Fruit fly (Drosophila melanogaster) whole organism, embryonic: ENCODE results near the gene Vha16-2.

Experiments used
- Atf6 ChIP-seq: fragments of 200-800 bp; sonication (Bioruptor generic); IDR thresholded peaks from 2 replicates; pipeline ENCODE4 v1.3.6; 2022; ENCODE audit warnings: missing biosample characterization, missing genetic modification characterization
- Awh ChIP-seq: fragments of 200-800 bp; sonication (Bioruptor generic); IDR thresholded peaks from 2 replicates; pipeline ENCODE4, ENCODE4 v1.3.6; 2022; ENCODE audit warnings: missing biosample characterization, missing genetic modification characterization
- CG10209 ChIP-seq: fragments of 200-800 bp; sonication (Bioruptor generic); optimal IDR thresholded peaks from 3 replicates; lab custom pipeline; 2017; ENCODE audit warnings: missing biosample characterization, mild to moderate bottlenecking, missing genetic modification characterization, missing genetic modification reagents
- CG17359 ChIP-seq: fragments of 200-800 bp; sonication (Bioruptor generic); optimal IDR thresholded peaks from 3 replicates; lab custom pipeline; 2018; ENCODE audit warnings: missing biosample characterization, mild to moderate bottlenecking, missing genetic modification characterization, moderate library complexity
- CG17385 ChIP-seq: fragments of 200-800 bp; sonication (Bioruptor generic); optimal IDR thresholded peaks from 3 replicates; lab custom pipeline; 2018; ENCODE audit warnings: missing biosample characterization, mild to moderate bottlenecking, missing genetic modification characterization
- CG17912 ChIP-seq: fragments of 200-800 bp; sonication (Bioruptor generic); optimal IDR thresholded peaks from 2 replicates; lab custom pipeline; 2018; ENCODE audit warnings: missing biosample characterization, mild to moderate bottlenecking, missing genetic modification characterization
- CG2120 ChIP-seq: fragments of 200-800 bp; sonication (Bioruptor generic); optimal IDR thresholded peaks from 3 replicates; lab custom pipeline; 2016; ENCODE audit warnings: missing biosample characterization, missing genetic modification characterization
- CG32772 ChIP-seq: fragments of 200-800 bp; sonication (Bioruptor generic); IDR thresholded peaks from 2 replicates; pipeline ENCODE4 v1.3.6; 2022; ENCODE audit warnings: missing biosample characterization, missing genetic modification characterization
- CG4707 ChIP-seq: fragments of 200-800 bp; sonication (Bioruptor generic); optimal IDR thresholded peaks from 2 replicates; lab custom pipeline; 2018; ENCODE audit warnings: missing biosample characterization, mild to moderate bottlenecking, missing genetic modification characterization, moderate library complexity
- CG6175 ChIP-seq: fragments of 200-800 bp; sonication (Bioruptor generic); IDR thresholded peaks from 3 replicates; pipeline ENCODE4 v1.3.6; 2022; ENCODE audit warnings: missing biosample characterization, missing genetic modification characterization
- CG6813 ChIP-seq: fragments of 200-800 bp; sonication (Bioruptor generic); optimal IDR thresholded peaks from 2 replicates; lab custom pipeline; 2017; ENCODE audit warnings: missing biosample characterization, missing genetic modification characterization, mild to moderate bottlenecking, moderate library complexity, missing genetic modification reagents
- CG7556 ChIP-seq: fragments of 200-800 bp; sonication (Bioruptor generic); optimal IDR thresholded peaks from 2 replicates; lab custom pipeline; 2017; ENCODE audit warnings: missing biosample characterization, mild to moderate bottlenecking, missing genetic modification characterization
- CG7963 ChIP-seq: fragments of 200-800 bp; sonication (Bioruptor generic); IDR thresholded peaks from 3 replicates; pipeline ENCODE4 v1.3.6; 2022; ENCODE audit warnings: missing biosample characterization, missing genetic modification characterization; ENCODE audit not compliant: partially characterized antibody
- CG9727 ChIP-seq: fragments of 200-800 bp; sonication (Bioruptor generic); optimal IDR thresholded peaks from 3 replicates; lab custom pipeline; 2017; ENCODE audit warnings: missing biosample characterization, mild to moderate bottlenecking, missing genetic modification characterization
- Deaf1 ChIP-seq: fragments of 200-800 bp; optimal IDR thresholded peaks from 3 replicates; lab custom pipeline; 2019; ENCODE audit warnings: missing biosample characterization, mild to moderate bottlenecking, missing genetic modification characterization, moderate library complexity
- Drgx ChIP-seq: fragments of 200-800 bp; sonication (Bioruptor generic); IDR thresholded peaks from 2 replicates; pipeline ENCODE4 v1.3.6; 2022; ENCODE audit warnings: missing biosample characterization, missing genetic modification characterization
- Fer1 ChIP-seq: fragments of 200-800 bp; sonication (Bioruptor generic); optimal IDR thresholded peaks from 2 replicates; lab custom pipeline; 2017; ENCODE audit warnings: missing biosample characterization, mild to moderate bottlenecking, missing genetic modification characterization
- H2.0 ChIP-seq: fragments of 200-800 bp; sonication (Bioruptor generic); IDR thresholded peaks from 2 replicates; pipeline ENCODE4 v1.3.6; 2022; ENCODE audit warnings: missing biosample characterization, missing genetic modification characterization
- HLH3B ChIP-seq: fragments of 200-800 bp; sonication (Bioruptor generic); IDR thresholded peaks from 2 replicates; pipeline ENCODE4 v1.3.6; 2022; ENCODE audit warnings: missing biosample characterization, missing genetic modification characterization
- HmgD ChIP-seq: fragments of 200-800 bp; sonication (Bioruptor generic); optimal IDR thresholded peaks from 3 replicates; lab custom pipeline; 2016; ENCODE audit warnings: missing biosample characterization, missing genetic modification characterization
- Jarid2 ChIP-seq: fragments of 200-800 bp; sonication (Bioruptor generic); optimal IDR thresholded peaks from 3 replicates; lab custom pipeline; 2017; ENCODE audit warnings: mild to moderate bottlenecking, missing biosample characterization, missing genetic modification reagents, missing genetic modification characterization
- Meics ChIP-seq: fragments of 200-800 bp; sonication (Bioruptor generic); optimal IDR thresholded peaks from 2 replicates; lab custom pipeline; 2017; ENCODE audit warnings: missing biosample characterization, mild to moderate bottlenecking, missing genetic modification characterization
- NFAT ChIP-seq: fragments of 200-800 bp; sonication (Bioruptor generic); IDR thresholded peaks from 2 replicates; pipeline ENCODE4 v1.3.6; 2022; ENCODE audit warnings: missing biosample characterization, missing genetic modification characterization
- Nf-YA ChIP-seq: fragments of 200-800 bp; sonication (Bioruptor generic); IDR thresholded peaks from 2 replicates; pipeline ENCODE4 v1.3.6; 2022; ENCODE audit warnings: missing biosample characterization, missing genetic modification characterization
- PHDP ChIP-seq: fragments of 200-800 bp; sonication (Bioruptor generic); optimal IDR thresholded peaks from 3 replicates; lab custom pipeline; 2018; ENCODE audit warnings: missing biosample characterization, mild to moderate bottlenecking, missing genetic modification characterization, moderate library complexity
- Rfx ChIP-seq: fragments of 200-800 bp; sonication (Bioruptor generic); IDR thresholded peaks from 2 replicates; pipeline ENCODE4 v1.3.6; 2022; ENCODE audit warnings: missing biosample characterization, missing genetic modification characterization
- Tbp ChIP-seq: fragments of >200 bp; optimal IDR thresholded peaks from 2 replicates; lab custom pipeline; 2018; ENCODE audit warnings: missing biosample characterization, missing genetic modification characterization
- bcd ChIP-seq: fragments of 200-800 bp; sonication (Bioruptor generic); optimal IDR thresholded peaks from 2 replicates; lab custom pipeline; 2017; ENCODE audit warnings: missing biosample characterization, mild to moderate bottlenecking, missing genetic modification characterization
- chm ChIP-seq: fragments of 200-800 bp; sonication (Bioruptor generic); IDR thresholded peaks from 2 replicates; pipeline ENCODE4 v1.3.6; 2022; ENCODE audit warnings: missing biosample characterization, missing genetic modification characterization
- chn ChIP-seq: fragments of 200-800 bp; sonication (Bioruptor generic); optimal IDR thresholded peaks from 2 replicates; lab custom pipeline; 2016; ENCODE audit warnings: missing biosample characterization, missing genetic modification characterization
- ci ChIP-seq: fragments of 200-800 bp; sonication (Bioruptor generic); IDR thresholded peaks from 3 replicates; pipeline ENCODE4 v1.3.6; 2022; ENCODE audit warnings: missing biosample characterization, missing genetic modification characterization
- da ChIP-seq: fragments of 200-800 bp; sonication (Bioruptor generic); optimal IDR thresholded peaks from 2 replicates; lab custom pipeline; 2016; ENCODE audit warnings: missing biosample characterization, missing genetic modification characterization
- dmrt11E ChIP-seq: fragments of 200-800 bp; sonication (Bioruptor generic); optimal IDR thresholded peaks from 3 replicates; lab custom pipeline; 2018; ENCODE audit warnings: missing biosample characterization, mild to moderate bottlenecking, missing genetic modification characterization, moderate library complexity
- dmrt99B ChIP-seq: fragments of 200-800 bp; sonication (Bioruptor generic); optimal IDR thresholded peaks from 2 replicates; lab custom pipeline; 2018; ENCODE audit warnings: missing biosample characterization, mild to moderate bottlenecking, missing genetic modification characterization, moderate library complexity
- gce ChIP-seq: fragments of 200-800 bp; sonication (Bioruptor generic); IDR thresholded peaks from 3 replicates; pipeline ENCODE4 v1.3.6; 2022; ENCODE audit warnings: missing biosample characterization, missing genetic modification characterization
- inv ChIP-seq: fragments of 200-800 bp; sonication (Bioruptor generic); IDR thresholded peaks from 2 replicates; pipeline ENCODE4 v1.3.6; 2022; ENCODE audit warnings: missing biosample characterization, missing genetic modification characterization; ENCODE audit not compliant: partially characterized antibody
- ken ChIP-seq: fragments of 200-800 bp; sonication (Bioruptor generic); IDR thresholded peaks from 3 replicates; pipeline ENCODE4 v1.3.6; 2022; ENCODE audit warnings: missing biosample characterization, missing genetic modification characterization
- lbe ChIP-seq: fragments of 200-800 bp; sonication (Bioruptor generic); optimal IDR thresholded peaks from 2 replicates; lab custom pipeline; 2016; ENCODE audit warnings: missing biosample characterization, mild to moderate bottlenecking, missing genetic modification characterization
- nom ChIP-seq: fragments of 200-800 bp; sonication (Bioruptor generic); optimal IDR thresholded peaks from 2 replicates; lab custom pipeline; 2017; ENCODE audit warnings: missing biosample characterization, missing genetic modification characterization, mild to moderate bottlenecking, moderate library complexity, missing genetic modification reagents
- pita ChIP-seq: fragments of 200-800 bp; sonication (Bioruptor generic); optimal IDR thresholded peaks from 2 replicates; lab custom pipeline; 2017; ENCODE audit warnings: missing biosample characterization, mild to moderate bottlenecking, missing genetic modification characterization
- run ChIP-seq: fragments of 200-800 bp; sonication (Bioruptor generic); optimal IDR thresholded peaks from 3 replicates; lab custom pipeline; 2018; ENCODE audit warnings: missing biosample characterization, mild to moderate bottlenecking, missing genetic modification characterization
- sc ChIP-seq, 3 experiments: fragments of >200 bp in 2 of 3; fragments of 200-800 bp in 1 of 3; sonication (Bioruptor generic) in 1 of 3; optimal IDR thresholded peaks; 2 replicates in 2 of 3; 3 replicates in 1 of 3; lab custom pipeline; 2017; ENCODE audit warnings: mild to moderate bottlenecking in 1 of 3, missing biosample characterization in 1 of 3, missing genetic modification characterization in 1 of 3, missing genetic modification reagents in 1 of 3
- seq ChIP-seq: fragments of 200-800 bp; sonication (Bioruptor generic); IDR thresholded peaks from 2 replicates; pipeline ENCODE4 v1.3.6; 2022; ENCODE audit warnings: missing biosample characterization, missing genetic modification characterization
- slp2 ChIP-seq: fragments of 200-800 bp; sonication (Bioruptor generic); optimal IDR thresholded peaks from 2 replicates; lab custom pipeline; 2016; ENCODE audit warnings: missing biosample characterization, missing genetic modification characterization
- ssp ChIP-seq: fragments of 200-800 bp; sonication (Bioruptor generic); IDR thresholded peaks from 2 replicates; pipeline ENCODE4 v1.3.6; 2022; ENCODE audit warnings: missing biosample characterization, missing genetic modification characterization
- tgo ChIP-seq: fragments of 200-800 bp; sonication (Bioruptor generic); IDR thresholded peaks from 3 replicates; pipeline ENCODE4 v1.3.6; 2022; ENCODE audit warnings: missing biosample characterization, missing genetic modification characterization
- wek ChIP-seq: fragments of 200-800 bp; sonication (Bioruptor generic); optimal IDR thresholded peaks from 3 replicates; lab custom pipeline; 2018; ENCODE audit warnings: missing biosample characterization, mild to moderate bottlenecking, missing genetic modification characterization, moderate library complexity
- z ChIP-seq: fragments of 200-800 bp; sonication (Bioruptor generic); IDR thresholded peaks from 3 replicates; pipeline ENCODE4 v1.3.6; 2022; ENCODE audit warnings: missing biosample characterization, missing genetic modification characterization

The Vha16-2 gene

dm6 chr3L:11487327-11487973 lies 12.7 kb downstream of the Vha16-2 start, which contains the start of gene chrb (continued):
- TF ChIP-seq sc (optimal IDR thresholded peaks at IDR 0.05; lab: Kevin White, UChicago) (no peak), sc (GFP tag; optimal IDR thresholded peaks at IDR 0.05; lab: Kevin White, UChicago) (no peak), CG17912 (GFP tag; lab: Kevin White, UChicago) (no peak), CG6813 (peak; percentile 64), Meics (peak; percentile 42), CG32772 (GFP tag; lab: Robert Waterston, UW) (peak; percentile 21; the same call in 1 of the 2 replicates), lbe (GFP tag; lab: Kevin White, UChicago) (no peak), H2.0 (GFP tag; lab: Robert Waterston, UW) (0 out of 2 replicates have a peak, but pooled peaks have one; percentile 15), Fer1 (GFP tag; lab: Kevin White, UChicago) (peak; percentile 72), CG7556 (GFP tag; lab: Kevin White, UChicago) (no peak), Tbp (GFP tag; lab: Kevin White, UChicago) (peak; percentile 29), CG7963 (0 out of 3 replicates have a peak, but pooled peaks have one; percentile 38), gce (peak; percentile 76; the same call in 1 of the 3 replicates), CG6175 (GFP tag; lab: Robert Waterston, UW) (0 out of 3 replicates have a peak, but pooled peaks have one; percentile 13), pita (no peak), nom (GFP tag; lab: Kevin White, UChicago) (peak; percentile 79), chm (GFP tag; lab: Robert Waterston, UW) (peak; percentile 97), Jarid2 (GFP tag; lab: Kevin White, UChicago) (peak; percentile 99), CG9727 (GFP tag; lab: Kevin White, UChicago) (peak; percentile 50), ssp (GFP tag; lab: Robert Waterston, UW) (no peak), run (tag; lab: Kevin White, UChicago) (peak; percentile 41), PHDP (tag; lab: Kevin White, UChicago) (peak; percentile 45), NFAT (GFP tag; lab: Robert Waterston, UW) (0 out of 2 replicates have a peak, but pooled peaks have one; percentile 26), CG10209 (GFP tag; lab: Kevin White, UChicago) (peak; percentile 43), z (GFP tag; lab: Robert Waterston, UW) (peak; percentile 97), Atf6 (GFP tag; lab: Robert Waterston, UW) (peak; percentile 29), wek (peak; percentile 44), tgo (GFP tag; lab: Robert Waterston, UW) (0 out of 3 replicates have a peak, but pooled peaks have one; percentile 16), slp2 (GFP tag; lab: Kevin White, UChicago) (peak; percentile 40), Drgx (peak; percentile 71), Deaf1 (tag; lab: Kevin White, UChicago) (peak; percentile 58), CG17359 (tag; lab: Kevin White, UChicago) (peak; percentile 58), dmrt99B (tag; lab: Kevin White, UChicago) (peak; percentile 49), HmgD (GFP tag; lab: Kevin White, UChicago) (peak; percentile 81), Awh (GFP tag; lab: Robert Waterston, UW) (peak; percentile 75), ci (GFP tag; lab: Robert Waterston, UW) (peak; percentile 86), chn (GFP tag; lab: Kevin White, UChicago) (peak; percentile 40), CG2120 (GFP tag; lab: Kevin White, UChicago) (peak; percentile 29), ken (GFP tag; lab: Robert Waterston, UW) (peak; percentile 71; the same call in 2 of the 3 replicates), CG4707 (GFP tag; lab: Kevin White, UChicago) (peak; percentile 67), inv (GFP tag; lab: Robert Waterston, UW) (peak; percentile 39; the same call in 1 of the 2 replicates), Nf-YA (no peak), da (GFP tag; lab: Kevin White, UChicago) (peak; percentile 19), CG17385 (GFP tag; lab: Kevin White, UChicago) (peak; percentile 98), HLH3B (GFP tag; lab: Robert Waterston, UW) (peak; percentile 39; the same call in 1 of the 2 replicates), seq (peak; percentile 22; the same call in 1 of the 2 replicates), bcd (GFP tag; lab: Kevin White, UChicago) (peak; percentile 3), dmrt11E (tag; lab: Kevin White, UChicago) (no peak), Rfx (GFP tag; lab: Robert Waterston, UW) (peak; percentile 39; the same call in 1 of the 2 replicates)
